Fruit fly (Drosophila melanogaster) whole organism, embryonic: Measurements from ENCODE around the gene CG7071.

Experiments used
- Blimp-1 ChIP-seq: fragments of 200-800 bp; sonication (Bioruptor generic); optimal IDR thresholded peaks from 3 replicates; lab custom pipeline; 2018; ENCODE audit warnings: missing biosample characterization, missing genetic modification characterization, mild to moderate bottlenecking, moderate library complexity, missing genetic modification reagents
- CG10431 ChIP-seq: fragments of 200-800 bp; sonication (Bioruptor generic); optimal IDR thresholded peaks from 3 replicates; lab custom pipeline; 2018; ENCODE audit warnings: missing biosample characterization, mild to moderate bottlenecking, missing genetic modification characterization
- CG14667 ChIP-seq: fragments of 200-800 bp; sonication (Bioruptor generic); IDR thresholded peaks from 2 replicates; pipeline ENCODE4 v1.3.6; 2022; ENCODE audit warnings: missing biosample characterization, missing genetic modification characterization
- CG18764 ChIP-seq: fragments of 200-800 bp; sonication (Bioruptor generic); optimal IDR thresholded peaks from 3 replicates; lab custom pipeline; 2016; ENCODE audit warnings: missing biosample characterization, missing genetic modification characterization
- CG2889 ChIP-seq: fragments of 200-800 bp; sonication (Bioruptor generic); IDR thresholded peaks from 3 replicates; pipeline ENCODE4 v1.3.6; 2022; ENCODE audit warnings: missing biosample characterization, missing genetic modification characterization
- CG31224 ChIP-seq: fragments of 200-800 bp; sonication (Bioruptor generic); IDR thresholded peaks from 2 replicates; pipeline ENCODE4 v1.3.6; 2022; ENCODE audit warnings: missing biosample characterization, missing genetic modification characterization
- CG32772 ChIP-seq: fragments of 200-800 bp; sonication (Bioruptor generic); IDR thresholded peaks from 2 replicates; pipeline ENCODE4 v1.3.6; 2022; ENCODE audit warnings: missing biosample characterization, missing genetic modification characterization
- CG33213 ChIP-seq: fragments of 200-800 bp; sonication (Bioruptor generic); optimal IDR thresholded peaks from 3 replicates; lab custom pipeline; 2016; ENCODE audit warnings: missing biosample characterization, missing genetic modification characterization
- CG34224 ChIP-seq: fragments of 200-800 bp; sonication (Bioruptor generic); IDR thresholded peaks from 3 replicates; pipeline ENCODE4 v1.3.6; 2022; ENCODE audit warnings: missing biosample characterization, missing genetic modification characterization; ENCODE audit not compliant: partially characterized antibody
- CG3726 ChIP-seq: fragments of 200-800 bp; sonication (Bioruptor generic); IDR thresholded peaks from 3 replicates; pipeline ENCODE4, ENCODE4 v1.3.6; 2022; ENCODE audit warnings: missing biosample characterization, missing genetic modification characterization
- CG4360 ChIP-seq: fragments of 200-800 bp; sonication (Bioruptor generic); IDR thresholded peaks from 2 replicates; pipeline ENCODE4 v1.3.6; 2022; ENCODE audit warnings: missing biosample characterization, missing genetic modification characterization
- CG6791 ChIP-seq: fragments of 200-800 bp; sonication (Bioruptor generic); IDR thresholded peaks from 3 replicates; pipeline ENCODE4 v1.3.6; 2022; ENCODE audit warnings: missing biosample characterization, missing genetic modification characterization; ENCODE audit not compliant: partially characterized antibody
- CG7839 ChIP-seq: fragments of 200-800 bp; sonication (Bioruptor generic); optimal IDR thresholded peaks from 3 replicates; lab custom pipeline; 2018; ENCODE audit warnings: missing biosample characterization, mild to moderate bottlenecking, missing genetic modification characterization, moderate library complexity
- Dek ChIP-seq: fragments of 200-800 bp; sonication (Bioruptor generic); optimal IDR thresholded peaks from 3 replicates; lab custom pipeline; 2019; ENCODE audit warnings: missing biosample characterization, mild to moderate bottlenecking, missing genetic modification characterization, moderate library complexity
- Dp ChIP-seq: fragments of 200-800 bp; sonication (Bioruptor generic); optimal IDR thresholded peaks from 2 replicates; lab custom pipeline; 2018; ENCODE audit warnings: missing biosample characterization, mild to moderate bottlenecking, missing genetic modification characterization, moderate library complexity
- Dref ChIP-seq: fragments of 200-800 bp; sonication (Bioruptor generic); IDR thresholded peaks from 2 replicates; pipeline ENCODE4 v1.3.6; 2022; ENCODE audit warnings: missing biosample characterization, missing genetic modification characterization
- Drgx ChIP-seq: fragments of 200-800 bp; sonication (Bioruptor generic); IDR thresholded peaks from 2 replicates; pipeline ENCODE4 v1.3.6; 2022; ENCODE audit warnings: missing biosample characterization, missing genetic modification characterization
- Elba2 ChIP-seq: fragments of 200-800 bp; sonication (Bioruptor generic); optimal IDR thresholded peaks from 3 replicates; lab custom pipeline; 2016; ENCODE audit warnings: missing biosample characterization, missing genetic modification characterization
- Max ChIP-seq: fragments of 200-800 bp; sonication (Bioruptor generic); optimal IDR thresholded peaks from 2 replicates; lab custom pipeline; 2016; ENCODE audit warnings: missing biosample characterization, mild to moderate bottlenecking, missing genetic modification characterization
- Med ChIP-seq: fragments of 200-800 bp; sonication (Bioruptor generic); peaks from one replicate; lab custom pipeline; 2016; ENCODE audit warnings: missing biosample characterization, missing genetic modification characterization, mild to moderate bottlenecking, inconsistent platforms, moderate library complexity
- Neu2 ChIP-seq: fragments of 200-800 bp; sonication (Bioruptor generic); optimal IDR thresholded peaks from 3 replicates; lab custom pipeline; 2016; ENCODE audit warnings: missing biosample characterization, missing genetic modification characterization, borderline replicate concordance
- Opbp ChIP-seq: fragments of 200-800 bp; sonication (Bioruptor generic); IDR thresholded peaks from 3 replicates; pipeline ENCODE4 v1.3.6; 2022; ENCODE audit warnings: missing biosample characterization, missing genetic modification characterization; ENCODE audit not compliant: partially characterized antibody
- Scr ChIP-seq: fragments of 200-800 bp; sonication (Bioruptor generic); IDR thresholded peaks from 2 replicates; pipeline ENCODE4 v1.3.6; 2022; ENCODE audit warnings: missing biosample characterization, missing genetic modification characterization; ENCODE audit not compliant: partially characterized antibody
- Tbp ChIP-seq: fragments of >200 bp; optimal IDR thresholded peaks from 2 replicates; lab custom pipeline; 2018; ENCODE audit warnings: missing biosample characterization, missing genetic modification characterization
- amos ChIP-seq: fragments of 200-800 bp; sonication (Bioruptor generic); IDR thresholded peaks from 2 replicates; pipeline ENCODE4 v1.3.6; 2022; ENCODE audit warnings: missing biosample characterization, missing genetic modification characterization; ENCODE audit not compliant: partially characterized antibody
- ato ChIP-seq: fragments of 200-800 bp; sonication (Bioruptor generic); IDR thresholded peaks from 2 replicates; pipeline ENCODE4 v1.3.6; 2022; ENCODE audit warnings: missing biosample characterization, missing genetic modification characterization; ENCODE audit not compliant: partially characterized antibody
- bbx ChIP-seq: fragments of 200-800 bp; sonication (Bioruptor generic); IDR thresholded peaks from 2 replicates; pipeline ENCODE4 v1.3.6; 2022; ENCODE audit warnings: missing biosample characterization, missing genetic modification characterization; ENCODE audit not compliant: partially characterized antibody
- chinmo ChIP-seq: fragments of 200-800 bp; sonication (Bioruptor generic); IDR thresholded peaks from 4 replicates; pipeline ENCODE4 v1.3.6; 2022; ENCODE audit warnings: missing biosample characterization, missing genetic modification characterization; ENCODE audit not compliant: partially characterized antibody
- crp ChIP-seq, 2 experiments: fragments of 200-800 bp; sonication (Bioruptor generic); optimal IDR thresholded peaks; 2 replicates in 1 of 2; 3 replicates in 1 of 2; lab custom pipeline; 2017; ENCODE audit warnings: missing biosample characterization in 2 of 2, missing genetic modification characterization in 2 of 2, mild to moderate bottlenecking in 1 of 2, moderate library complexity in 1 of 2
- ems ChIP-seq: fragments of 200-800 bp; sonication (Bioruptor generic); optimal IDR thresholded peaks from 3 replicates; lab custom pipeline; 2016; ENCODE audit warnings: missing biosample characterization, missing genetic modification characterization
- gcm ChIP-seq: fragments of 200-800 bp; sonication (Bioruptor generic); optimal IDR thresholded peaks from 2 replicates; lab custom pipeline; 2019; ENCODE audit warnings: missing biosample characterization, mild to moderate bottlenecking, missing genetic modification characterization, moderate library complexity
- ham ChIP-seq: fragments of 200-800 bp; sonication (Bioruptor generic); IDR thresholded peaks from 2 replicates; pipeline ENCODE4 v1.3.6; 2022; ENCODE audit warnings: missing biosample characterization, missing genetic modification characterization
- hbn ChIP-seq: fragments of 200-800 bp; sonication (Bioruptor generic); IDR thresholded peaks from 2 replicates; pipeline ENCODE4 v1.3.6; 2022; ENCODE audit warnings: missing biosample characterization, missing genetic modification characterization; ENCODE audit not compliant: partially characterized antibody
- insv ChIP-seq, 2 experiments: fragments of 200-800 bp; sonication (Bioruptor generic); optimal IDR thresholded peaks; 3 replicates each; lab custom pipeline; 2016 to 2018; ENCODE audit warnings: missing biosample characterization in 2 of 2, missing genetic modification characterization in 2 of 2
- knrl ChIP-seq: fragments of 200-800 bp; sonication (Bioruptor generic); IDR thresholded peaks from 3 replicates; pipeline ENCODE4 v1.3.6; 2022; ENCODE audit warnings: missing biosample characterization, missing genetic modification characterization; ENCODE audit not compliant: partially characterized antibody
- mld ChIP-seq: fragments of 200-800 bp; sonication (Bioruptor generic); IDR thresholded peaks from 3 replicates; pipeline ENCODE4 v1.3.6; 2022; ENCODE audit warnings: missing biosample characterization, missing genetic modification characterization; ENCODE audit not compliant: partially characterized antibody
- nau ChIP-seq: fragments of 200-800 bp; sonication (Bioruptor generic); optimal IDR thresholded peaks from 3 replicates; lab custom pipeline; 2017; ENCODE audit warnings: missing biosample characterization, mild to moderate bottlenecking, missing genetic modification characterization, missing genetic modification reagents
- nerfin-2 ChIP-seq: fragments of 200-800 bp; sonication (Bioruptor generic); IDR thresholded peaks from 2 replicates; pipeline ENCODE4 v1.3.6; 2022; ENCODE audit warnings: missing biosample characterization, missing genetic modification characterization; ENCODE audit not compliant: partially characterized antibody
- onecut ChIP-seq: fragments of 200-800 bp; sonication (Bioruptor generic); IDR thresholded peaks from 2 replicates; pipeline ENCODE4 v1.3.6; 2022; ENCODE audit warnings: missing biosample characterization, missing genetic modification characterization
- pum ChIP-seq: fragments of 200-800 bp; sonication (Bioruptor generic); optimal IDR thresholded peaks from 2 replicates; lab custom pipeline; 2016; ENCODE audit warnings: missing biosample characterization, missing genetic modification characterization
- scrt ChIP-seq: fragments of 200-800 bp; sonication (Bioruptor generic); optimal IDR thresholded peaks from 2 replicates; lab custom pipeline; 2018; ENCODE audit warnings: missing biosample characterization, mild to moderate bottlenecking, missing genetic modification characterization, moderate library complexity
- sim ChIP-seq: fragments of 200-800 bp; sonication (Bioruptor generic); IDR thresholded peaks from 2 replicates; pipeline ENCODE4 v1.3.6; 2022; ENCODE audit warnings: missing biosample characterization, missing genetic modification characterization
- slp2 ChIP-seq: fragments of 200-800 bp; sonication (Bioruptor generic); optimal IDR thresholded peaks from 2 replicates; lab custom pipeline; 2016; ENCODE audit warnings: missing biosample characterization, missing genetic modification characterization
- ssp ChIP-seq: fragments of 200-800 bp; sonication (Bioruptor generic); IDR thresholded peaks from 2 replicates; pipeline ENCODE4 v1.3.6; 2022; ENCODE audit warnings: missing biosample characterization, missing genetic modification characterization
- stwl ChIP-seq: fragments of 200-800 bp; sonication (Bioruptor generic); optimal IDR thresholded peaks from 3 replicates; lab custom pipeline; 2018; ENCODE audit warnings: missing biosample characterization, mild to moderate bottlenecking, missing genetic modification characterization, moderate library complexity
- unc-4 ChIP-seq: fragments of 200-800 bp; sonication (Bioruptor generic); IDR thresholded peaks from 2 replicates; pipeline ENCODE4 v1.3.6; 2022; ENCODE audit warnings: missing biosample characterization, missing genetic modification characterization; ENCODE audit not compliant: partially characterized antibody
- vnd ChIP-seq: fragments of 200-800 bp; sonication (Bioruptor generic); IDR thresholded peaks from 3 replicates; pipeline ENCODE4 v1.3.6; 2022; ENCODE audit warnings: missing biosample characterization, missing genetic modification characterization; ENCODE audit not compliant: partially characterized antibody
- vvl ChIP-seq: fragments of 200-800 bp; sonication (Bioruptor generic); IDR thresholded peaks from 2 replicates; pipeline ENCODE4 v1.3.6; 2022; ENCODE audit warnings: missing biosample characterization, missing genetic modification characterization

Gene CG7071

dm6 chr3R:22381077-22381476 lies 18.7 kb downstream of the CG7071 start, which contains the start of gene CG43342 (continued):
- TF ChIP-seq knrl (GFP tag; lab: Robert Waterston, UW): peak; percentile 68; the same call in 2 of the 3 replicates
- TF ChIP-seq Dref (GFP tag; lab: Robert Waterston, UW): peak; percentile 83
- TF ChIP-seq pum (GFP tag; lab: Kevin White, UChicago): no peak
- no peak for TF ChIP-seq CG31224 (GFP tag; lab: Robert Waterston, UW)
- peak; percentile 76 for TF ChIP-seq unc-4
- TF ChIP-seq bbx (GFP tag; lab: Robert Waterston, UW): peak; percentile 84
- peak; percentile 63 for TF ChIP-seq hbn (GFP tag; lab: Robert Waterston, UW)
- TF ChIP-seq CG3726 (GFP tag; lab: Robert Waterston, UW): no peak
- peak; percentile 77 for TF ChIP-seq amos (GFP tag; lab: Robert Waterston, UW)
- TF ChIP-seq CG7839 (tag; lab: Kevin White, UChicago): no peak
- peak; percentile 17; the same call in 1 of the 2 replicates for TF ChIP-seq vvl (GFP tag; lab: Robert Waterston, UW)
- TF ChIP-seq ssp: no peak
- TF ChIP-seq Scr (GFP tag; lab: Robert Waterston, UW): peak; percentile 78
- peak; percentile 74 for TF ChIP-seq Dp (GFP tag; lab: Kevin White, UChicago)
- TF ChIP-seq vnd: peak; percentile 80
- no peak for TF ChIP-seq ems
- peak; percentile 79; the same call in 1 of the 4 replicates for TF ChIP-seq chinmo (GFP tag; lab: Robert Waterston, UW)
- TF ChIP-seq CG6791 (GFP tag; lab: Robert Waterston, UW): peak; percentile 85
- peak; percentile 81 for TF ChIP-seq ato (GFP tag; lab: Robert Waterston, UW)
- TF ChIP-seq CG32772: no peak
- TF ChIP-seq nerfin-2 (GFP tag; lab: Robert Waterston, UW): peak; percentile 85
- peak; percentile 84 for TF ChIP-seq CG34224
- TF ChIP-seq CG14667: no peak

dm6 chr3R:22381735-22382134 lies 19.3 kb downstream of the CG7071 start, which contains the start of gene Gpdh3:
Gpdh3 (plus strand) TSS chr3R:22382035.
- TF ChIP-seq gcm (GFP tag; lab: Kevin White, UChicago): peak; percentile 40
- peak; percentile 49 for TF ChIP-seq Med
- TF ChIP-seq Opbp (GFP tag; lab: Robert Waterston, UW): 0 out of 3 replicates have a peak, but pooled peaks have one; percentile 35
- no peak for TF ChIP-seq Neu2 (GFP tag; lab: Kevin White, UChicago)
- TF ChIP-seq Tbp (GFP tag; lab: Kevin White, UChicago): no peak
- TF ChIP-seq ham (GFP tag; lab: Robert Waterston, UW): no peak
- TF ChIP-seq CG2889 (GFP tag; lab: Robert Waterston, UW): no peak
- TF ChIP-seq, all 482 proteins: peak for 3

dm6 chr3R:22389614-22390013 lies 27.2 kb downstream of the CG7071 start, which contains the start of the genes CAH8 and CG7059:
CAH8 (minus strand) TSS chr3R:22389714.
CG7059 (plus strand) TSS chr3R:22389780.
- peak; percentile 90 for TF ChIP-seq onecut (GFP tag; lab: Robert Waterston, UW)
- no peak for TF ChIP-seq mld (GFP tag; lab: Robert Waterston, UW)
- peak; percentile 37; the same call in 1 of the 2 replicates for TF ChIP-seq CG4360 (GFP tag; lab: Robert Waterston, UW)
- peak in 1 of 2 experiments; percentile 3 for TF ChIP-seq crp (GFP tag; optimal IDR thresholded peaks at IDR 0.05; lab: Kevin White, UChicago)
- TF ChIP-seq Elba2 (GFP tag; lab: Kevin White, UChicago): peak; percentile 59
- peak in 1 of 2 experiments; percentile 2 for TF ChIP-seq insv (GFP tag; optimal IDR thresholded peaks at IDR 0.05; lab: Kevin White, UChicago)
- TF ChIP-seq CG33213 (GFP tag; lab: Kevin White, UChicago): no peak
- TF ChIP-seq sim (GFP tag; lab: Robert Waterston, UW): no peak
- TF ChIP-seq Blimp-1 (GFP tag; lab: Kevin White, UChicago): no peak
- TF ChIP-seq scrt (GFP tag; lab: Kevin White, UChicago): peak; percentile 70
- TF ChIP-seq CG10431 (GFP tag; lab: Kevin White, UChicago): no peak
- no peak for TF ChIP-seq Dek (tag; lab: Kevin White, UChicago)
- TF ChIP-seq Max (GFP tag; lab: Kevin White, UChicago): no peak
- TF ChIP-seq nau (GFP tag; lab: Kevin White, UChicago): no peak
- TF ChIP-seq slp2 (GFP tag; lab: Kevin White, UChicago): no peak
- no peak for TF ChIP-seq CG18764 (GFP tag; lab: Kevin White, UChicago)
- TF ChIP-seq stwl: no peak
- TF ChIP-seq Drgx (GFP tag; lab: Robert Waterston, UW): no peak
